Fruit fly (Drosophila melanogaster) whole organism, embryonic: ENCODE data around the gene nmo.

ENCODE experiments used
- Abd-B ChIP-seq: fragments of 200-800 bp; sonication (Bioruptor generic); optimal IDR thresholded peaks from 2 replicates; lab custom pipeline; 2018; ENCODE audit warnings: missing biosample characterization, mild to moderate bottlenecking, missing genetic modification characterization, moderate library complexity
- Ada2b ChIP-seq: fragments of 200-800 bp; sonication (Bioruptor generic); IDR thresholded peaks from 2 replicates; pipeline ENCODE4 v1.3.6; 2022; ENCODE audit warnings: missing biosample characterization, missing genetic modification characterization
- Atf6 ChIP-seq: fragments of 200-800 bp; sonication (Bioruptor generic); IDR thresholded peaks from 2 replicates; pipeline ENCODE4 v1.3.6; 2022; ENCODE audit warnings: missing biosample characterization, missing genetic modification characterization
- CG10147 ChIP-seq: fragments of 200-800 bp; sonication (Bioruptor generic); optimal IDR thresholded peaks from 2 replicates; lab custom pipeline; 2019; ENCODE audit warnings: missing biosample characterization, mild to moderate bottlenecking, missing genetic modification characterization, moderate library complexity
- CG10979 ChIP-seq: fragments of 200-800 bp; sonication (Bioruptor generic); optimal IDR thresholded peaks from 2 replicates; lab custom pipeline; 2018; ENCODE audit warnings: missing biosample characterization, mild to moderate bottlenecking, missing genetic modification characterization, moderate library complexity
- CG11456 ChIP-seq: fragments of 200-800 bp; sonication (Bioruptor generic); IDR thresholded peaks from 3 replicates; pipeline ENCODE4 v1.3.6; 2022; ENCODE audit warnings: missing biosample characterization, missing genetic modification characterization
- CG11696 ChIP-seq: fragments of 200-800 bp; sonication (Bioruptor generic); IDR thresholded peaks from 2 replicates; pipeline ENCODE4 v1.3.6; 2022; ENCODE audit warnings: missing biosample characterization, missing genetic modification characterization
- CG12104 ChIP-seq: fragments of 200-800 bp; sonication (Bioruptor generic); optimal IDR thresholded peaks from 3 replicates; lab custom pipeline; 2016; ENCODE audit warnings: missing biosample characterization, missing genetic modification characterization
- CG15514 ChIP-seq: fragments of 200-800 bp; sonication (Bioruptor generic); optimal IDR thresholded peaks from 3 replicates; lab custom pipeline; 2017; ENCODE audit warnings: missing biosample characterization, missing genetic modification characterization, mild to moderate bottlenecking, moderate library complexity, missing genetic modification reagents
- CG2202 ChIP-seq: fragments of 200-800 bp; sonication (Bioruptor generic); optimal IDR thresholded peaks from 2 replicates; lab custom pipeline; 2018; ENCODE audit warnings: missing biosample characterization, mild to moderate bottlenecking, missing genetic modification characterization
- CG30020 ChIP-seq: fragments of 200-800 bp; optimal IDR thresholded peaks from 2 replicates; lab custom pipeline; 2019; ENCODE audit warnings: missing biosample characterization, mild to moderate bottlenecking, missing genetic modification characterization, moderate library complexity
- CG31365 ChIP-seq: fragments of 200-800 bp; sonication (Bioruptor generic); optimal IDR thresholded peaks from 2 replicates; lab custom pipeline; 2018; ENCODE audit warnings: missing biosample characterization, mild to moderate bottlenecking, missing genetic modification characterization
- CG3847 ChIP-seq: fragments of 200-800 bp; sonication (Bioruptor generic); IDR thresholded peaks from 2 replicates; pipeline ENCODE4 v1.3.6; 2022; ENCODE audit warnings: missing biosample characterization, missing genetic modification characterization
- CG4404 ChIP-seq: fragments of 200-800 bp; sonication (Bioruptor generic); IDR thresholded peaks from 2 replicates; pipeline ENCODE4 v1.3.6; 2022; ENCODE audit warnings: missing biosample characterization, missing genetic modification characterization
- CG9932 ChIP-seq: fragments of 200-800 bp; sonication (Bioruptor generic); IDR thresholded peaks from 2 replicates; pipeline ENCODE4 v1.3.6; 2022; ENCODE audit warnings: missing biosample characterization, missing genetic modification characterization
- Dfd ChIP-seq, 2 experiments: fragments of >200 bp; optimal IDR thresholded peaks; 2 replicates each; lab custom pipeline; 2017; ENCODE audit warnings: missing biosample characterization in 2 of 2, missing genetic modification characterization in 2 of 2
- E2f1 ChIP-seq: fragments of 200-800 bp; sonication (Bioruptor generic); IDR thresholded peaks from 2 replicates; pipeline ENCODE4 v1.3.6; 2022; ENCODE audit warnings: missing biosample characterization, missing genetic modification characterization
- HLH4C ChIP-seq: fragments of 200-800 bp; sonication (Bioruptor generic); IDR thresholded peaks from 3 replicates; pipeline ENCODE4 v1.3.6; 2022; ENCODE audit warnings: missing biosample characterization, missing genetic modification characterization; ENCODE audit not compliant: partially characterized antibody
- MBD-R2 ChIP-seq: fragments of 200-800 bp; sonication (Bioruptor generic); IDR thresholded peaks from 2 replicates; pipeline ENCODE4 v1.3.6; 2022; ENCODE audit warnings: missing biosample characterization, missing genetic modification characterization
- MESR4 ChIP-seq: fragments of 200-800 bp; sonication (Bioruptor generic); optimal IDR thresholded peaks from 2 replicates; lab custom pipeline; 2018; ENCODE audit warnings: missing biosample characterization, mild to moderate bottlenecking, missing genetic modification characterization, moderate library complexity
- Med ChIP-seq: fragments of 200-800 bp; sonication (Bioruptor generic); peaks from one replicate; lab custom pipeline; 2016; ENCODE audit warnings: missing biosample characterization, missing genetic modification characterization, mild to moderate bottlenecking, inconsistent platforms, moderate library complexity
- NC2α ChIP-seq: fragments of 200-800 bp; sonication (Bioruptor generic); optimal IDR thresholded peaks from 2 replicates; lab custom pipeline; 2016; ENCODE audit warnings: missing biosample characterization, missing genetic modification characterization
- ac ChIP-seq: fragments of 200-800 bp; sonication (Bioruptor generic); optimal IDR thresholded peaks from 3 replicates; lab custom pipeline; 2017; ENCODE audit warnings: missing biosample characterization, mild to moderate bottlenecking, missing genetic modification characterization
- ase ChIP-seq: fragments of 200-800 bp; sonication (Bioruptor generic); IDR thresholded peaks from 3 replicates; pipeline ENCODE4 v1.3.6; 2022; ENCODE audit warnings: missing biosample characterization, missing genetic modification characterization
- bigmax ChIP-seq: fragments of 200-800 bp; sonication (Bioruptor generic); optimal IDR thresholded peaks from 2 replicates; lab custom pipeline; 2018; ENCODE audit warnings: missing biosample characterization, mild to moderate bottlenecking, missing genetic modification characterization
- btn ChIP-seq: fragments of 200-800 bp; sonication (Bioruptor generic); optimal IDR thresholded peaks from 2 replicates; lab custom pipeline; 2016; ENCODE audit warnings: missing biosample characterization, missing genetic modification characterization
- chif ChIP-seq, 2 experiments: fragments of 200-800 bp; sonication (Bioruptor generic); optimal IDR thresholded peaks; 3 replicates each; lab custom pipeline; 2016; ENCODE audit warnings: missing biosample characterization in 2 of 2, missing genetic modification characterization in 2 of 2
- chm ChIP-seq: fragments of 200-800 bp; sonication (Bioruptor generic); IDR thresholded peaks from 2 replicates; pipeline ENCODE4 v1.3.6; 2022; ENCODE audit warnings: missing biosample characterization, missing genetic modification characterization
- chn ChIP-seq: fragments of 200-800 bp; sonication (Bioruptor generic); optimal IDR thresholded peaks from 2 replicates; lab custom pipeline; 2016; ENCODE audit warnings: missing biosample characterization, missing genetic modification characterization
- ci ChIP-seq: fragments of 200-800 bp; sonication (Bioruptor generic); IDR thresholded peaks from 3 replicates; pipeline ENCODE4 v1.3.6; 2022; ENCODE audit warnings: missing biosample characterization, missing genetic modification characterization
- dan ChIP-seq: fragments of 200-800 bp; sonication (Bioruptor generic); IDR thresholded peaks from 2 replicates; pipeline ENCODE4 v1.3.6; 2022; ENCODE audit warnings: missing biosample characterization, missing genetic modification characterization
- danr ChIP-seq: fragments of 200-800 bp; sonication (Bioruptor generic); IDR thresholded peaks from 2 replicates; pipeline ENCODE4 v1.3.6; 2022; ENCODE audit warnings: missing biosample characterization, missing genetic modification characterization
- disco-r ChIP-seq: fragments of 200-800 bp; sonication (Bioruptor generic); optimal IDR thresholded peaks from 2 replicates; lab custom pipeline; 2016; ENCODE audit warnings: missing biosample characterization, missing genetic modification characterization
- dysf ChIP-seq: fragments of 200-800 bp; sonication (Bioruptor generic); IDR thresholded peaks from 3 replicates; pipeline ENCODE4 v1.3.6; 2022; ENCODE audit warnings: missing biosample characterization, missing genetic modification characterization
- eyg ChIP-seq: fragments of 200-800 bp; sonication (Bioruptor generic); optimal IDR thresholded peaks from 3 replicates; lab custom pipeline; 2016; ENCODE audit warnings: missing biosample characterization, missing genetic modification characterization
- fd64A ChIP-seq: fragments of 200-800 bp; sonication (Bioruptor generic); optimal IDR thresholded peaks from 3 replicates; lab custom pipeline; 2018; ENCODE audit warnings: missing biosample characterization, mild to moderate bottlenecking, missing genetic modification characterization
- fu2 ChIP-seq: fragments of 200-800 bp; sonication (Bioruptor generic); optimal IDR thresholded peaks from 2 replicates; lab custom pipeline; 2016; ENCODE audit warnings: missing biosample characterization, missing genetic modification characterization
- gce ChIP-seq: fragments of 200-800 bp; sonication (Bioruptor generic); IDR thresholded peaks from 3 replicates; pipeline ENCODE4 v1.3.6; 2022; ENCODE audit warnings: missing biosample characterization, missing genetic modification characterization
- gfzf ChIP-seq: fragments of 200-800 bp; sonication (Bioruptor generic); optimal IDR thresholded peaks from 2 replicates; lab custom pipeline; 2016; ENCODE audit warnings: missing biosample characterization, mild to moderate bottlenecking, missing genetic modification characterization, moderate library complexity
- grau ChIP-seq: fragments of 200-800 bp; optimal IDR thresholded peaks from 3 replicates; lab custom pipeline; 2019; ENCODE audit warnings: missing biosample characterization, mild to moderate bottlenecking, missing genetic modification characterization, moderate library complexity
- jumu ChIP-seq: fragments of 200-800 bp; sonication (Bioruptor generic); optimal IDR thresholded peaks from 3 replicates; lab custom pipeline; 2016; ENCODE audit warnings: missing biosample characterization, missing genetic modification characterization
- kah ChIP-seq: fragments of 200-800 bp; sonication (Bioruptor generic); optimal IDR thresholded peaks from 2 replicates; lab custom pipeline; 2018; ENCODE audit warnings: missing biosample characterization, mild to moderate bottlenecking, missing genetic modification characterization
- kay ChIP-seq: fragments of 200-800 bp; sonication (Bioruptor generic); optimal IDR thresholded peaks from 2 replicates; lab custom pipeline; 2016; ENCODE audit warnings: missing biosample characterization, missing genetic modification characterization
- klu ChIP-seq: fragments of 200-800 bp; sonication (Bioruptor generic); IDR thresholded peaks from 2 replicates; pipeline ENCODE4 v1.3.6; 2022; ENCODE audit warnings: missing biosample characterization, missing genetic modification characterization
- knrl ChIP-seq: fragments of 200-800 bp; sonication (Bioruptor generic); IDR thresholded peaks from 3 replicates; pipeline ENCODE4 v1.3.6; 2022; ENCODE audit warnings: missing biosample characterization, missing genetic modification characterization; ENCODE audit not compliant: partially characterized antibody
- oc ChIP-seq: fragments of 200-800 bp; sonication (Bioruptor generic); optimal IDR thresholded peaks from 2 replicates; lab custom pipeline; 2018; ENCODE audit warnings: missing biosample characterization, mild to moderate bottlenecking, missing genetic modification characterization, moderate library complexity
- pfk ChIP-seq: fragments of 200-800 bp; sonication (Bioruptor generic); optimal IDR thresholded peaks from 2 replicates; lab custom pipeline; 2018; ENCODE audit warnings: missing biosample characterization, mild to moderate bottlenecking, missing genetic modification characterization, moderate library complexity
- phol ChIP-seq: fragments of 200-800 bp; sonication (Bioruptor generic); optimal IDR thresholded peaks from 3 replicates; lab custom pipeline; 2018; ENCODE audit warnings: missing biosample characterization, mild to moderate bottlenecking, missing genetic modification characterization, moderate library complexity
- tin ChIP-seq: fragments of 200-800 bp; sonication (Bioruptor generic); optimal IDR thresholded peaks from 3 replicates; lab custom pipeline; 2016; ENCODE audit warnings: missing biosample characterization, missing genetic modification characterization
- twi ChIP-seq: fragments of 200-800 bp; optimal IDR thresholded peaks from 2 replicates; lab custom pipeline; 2019; ENCODE audit warnings: missing biosample characterization, mild to moderate bottlenecking, missing genetic modification characterization, moderate library complexity

nmo gene

dm6 chr3L:7960707-7961695 is 17.8 kb upstream of the nmo start (continued):
- TF ChIP-seq chn (GFP tag; lab: Kevin White, UChicago) (no peak), gfzf (GFP tag; lab: Kevin White, UChicago) (no peak), CG30020 (tag; lab: Kevin White, UChicago) (no peak), E2f1 (no peak), CG11456 (GFP tag; lab: Robert Waterston, UW) (no peak), btn (GFP tag; lab: Kevin White, UChicago) (no peak), gce (GFP tag; lab: Robert Waterston, UW) (no peak), disco-r (GFP tag; lab: Kevin White, UChicago) (no peak), ase (GFP tag; lab: Robert Waterston, UW) (no peak), HLH4C (no peak), oc (tag; lab: Kevin White, UChicago) (no peak), tin (no peak), klu (GFP tag; lab: Robert Waterston, UW) (no peak), Ada2b (no peak), CG3847 (no peak), knrl (GFP tag; lab: Robert Waterston, UW) (no peak), twi (tag; lab: Kevin White, UChicago) (no peak), dan (GFP tag; lab: Robert Waterston, UW) (no peak), chif (GFP tag; optimal IDR thresholded peaks at IDR 0.05; lab: Kevin White, UChicago) (no peak), jumu (GFP tag; lab: Kevin White, UChicago) (no peak), Med (GFP tag; lab: Kevin White, UChicago) (peak; percentile 76), CG15514 (GFP tag; lab: Kevin White, UChicago) (peak; percentile 20), MBD-R2 (GFP tag; lab: Robert Waterston, UW) (no peak), danr (no peak), fu2 (no peak), Abd-B (GFP tag; lab: Kevin White, UChicago) (no peak), CG10979 (tag; lab: Kevin White, UChicago) (no peak), grau (tag; lab: Kevin White, UChicago) (peak; percentile 13), Dfd (GFP tag; optimal IDR thresholded peaks at IDR 0.05; lab: Kevin White, UChicago) (no peak), CG11696 (no peak), dysf (GFP tag; lab: Robert Waterston, UW) (no peak), CG4404 (GFP tag; lab: Robert Waterston, UW) (no peak), chm (GFP tag; lab: Robert Waterston, UW) (peak; percentile 30; the same call in 1 of the 2 replicates), CG2202 (tag; lab: Kevin White, UChicago) (peak; percentile 63), kay (GFP tag; lab: Kevin White, UChicago) (no peak), CG12104 (GFP tag; lab: Kevin White, UChicago) (no peak), kah (GFP tag; lab: Kevin White, UChicago) (no peak), phol (no peak), CG10147 (GFP tag; lab: Kevin White, UChicago) (no peak), Atf6 (GFP tag; lab: Robert Waterston, UW) (no peak), NC2α (no peak), ac (GFP tag; lab: Kevin White, UChicago) (no peak), MESR4 (GFP tag; lab: Kevin White, UChicago) (no peak), pfk (GFP tag; lab: Kevin White, UChicago) (peak; percentile 37), eyg (no peak), CG31365 (tag; lab: Kevin White, UChicago) (no peak), ci (GFP tag; lab: Robert Waterston, UW) (0 out of 3 replicates have a peak, but pooled peaks have one; percentile 22), bigmax (no peak), CG9932 (GFP tag; lab: Robert Waterston, UW) (no peak), fd64A (GFP tag; lab: Kevin White, UChicago) (peak; percentile 18)
